Fruit fly (Drosophila melanogaster): Measurements from ENCODE around the gene Mkrn1.
A peak's percentile ranks its signal among the peaks of the same experiment; 100 is the strongest.

The Mkrn1 gene

dm6 chr3L:21501928-21502327 lies 31.6 kb downstream of the Mkrn1 start (continued):
- TF ChIP-seq pan (optimal IDR thresholded peaks at IDR 0.05): no peak
- TF ChIP-seq pan (GFP tag; optimal IDR thresholded peaks at IDR 0.05 in 1 of 2, IDR thresholded peaks at IDR 0.05 in 1 of 2): peak in 1 of 2 experiments; percentile 47
- no peak for TF ChIP-seq CG6254 (GFP tag; optimal IDR thresholded peaks at IDR 0.05)
- TF ChIP-seq BtbVII (GFP tag; optimal IDR thresholded peaks at IDR 0.05): peak; percentile 5
- TF ChIP-seq fd3F (GFP tag; optimal IDR thresholded peaks at IDR 0.05): peak; percentile 9
- peak; percentile 5 for TF ChIP-seq unpg (GFP tag; optimal IDR thresholded peaks at IDR 0.05)
- TF ChIP-seq stc (GFP tag; IDR thresholded peaks at IDR 0.05): peak; percentile 33; the same call in 1 of the 2 replicates
- peak; percentile 22 for TF ChIP-seq dmrt99B (tag; optimal IDR thresholded peaks at IDR 0.05)
- no peak for TF ChIP-seq CG7987 (GFP tag; optimal IDR thresholded peaks at IDR 0.05)
- TF ChIP-seq CG11695 (GFP tag; IDR thresholded peaks at IDR 0.05): peak; percentile 46; the same call in 1 of the 3 replicates
- peak; percentile 23 for TF ChIP-seq Med (GFP tag)
- TF ChIP-seq ci (GFP tag; IDR thresholded peaks at IDR 0.05): 0 out of 3 replicates have a peak, but pooled peaks have one; percentile 40
- peak; percentile 38 for TF ChIP-seq gem (tag; optimal IDR thresholded peaks at IDR 0.05)
- peak; percentile 62 for TF ChIP-seq vvl (GFP tag; IDR thresholded peaks at IDR 0.05)
- peak; percentile 30 for TF ChIP-seq Sox102F (GFP tag; optimal IDR thresholded peaks at IDR 0.05)
- no peak for TF ChIP-seq CG8290 (GFP tag; optimal IDR thresholded peaks at IDR 0.05)
- peak in 1 of 2 experiments; percentile 11 for TF ChIP-seq CG8290 (tag; optimal IDR thresholded peaks at IDR 0.05)
- TF ChIP-seq CG3838 (GFP tag; optimal IDR thresholded peaks at IDR 0.05): no peak
- peak; percentile 36 for TF ChIP-seq Hmr (GFP tag; optimal IDR thresholded peaks at IDR 0.05)
- no peak for TF ChIP-seq bab2 (GFP tag; optimal IDR thresholded peaks at IDR 0.05)
- peak in 1 of 2 experiments; percentile 18 for TF ChIP-seq Pdp1 (GFP tag; optimal IDR thresholded peaks at IDR 0.05)
- TF ChIP-seq CG8765 (GFP tag; IDR thresholded peaks at IDR 0.05): no peak
- peak; percentile 29 for TF ChIP-seq cwo (GFP tag; optimal IDR thresholded peaks at IDR 0.05)
- TF ChIP-seq Dek (tag; optimal IDR thresholded peaks at IDR 0.05): no peak
- peak; percentile 5 for TF ChIP-seq CG18262 (tag; optimal IDR thresholded peaks at IDR 0.05)
- TF ChIP-seq prd (optimal IDR thresholded peaks at IDR 0.05): no peak
- TF ChIP-seq prd (GFP tag; IDR thresholded peaks at IDR 0.05): peak; percentile 22; the same call in 1 of the 3 replicates
- TF ChIP-seq D19B (GFP tag; optimal IDR thresholded peaks at IDR 0.05): peak; percentile 30
- TF ChIP-seq CG15269 (tag; optimal IDR thresholded peaks at IDR 0.05): peak; percentile 12
- peak; percentile 50; the same call in 1 of the 2 replicates for TF ChIP-seq CG32532 (GFP tag; IDR thresholded peaks at IDR 0.05)
- peak; percentile 3 for TF ChIP-seq CG12071 (GFP tag; optimal IDR thresholded peaks at IDR 0.05)
- TF ChIP-seq CG7839 (tag; optimal IDR thresholded peaks at IDR 0.05): peak; percentile 27
- TF ChIP-seq wdn (GFP tag; IDR thresholded peaks at IDR 0.05): 0 out of 2 replicates have a peak, but pooled peaks have one; percentile 42
- no peak for TF ChIP-seq shn (GFP tag; optimal IDR thresholded peaks at IDR 0.05)
- TF ChIP-seq CG2678 (tag; optimal IDR thresholded peaks at IDR 0.05): peak; percentile 52
- no peak for TF ChIP-seq CG11560 (tag; IDR thresholded peaks at IDR 0.05)
- peak; percentile 34 for TF ChIP-seq CG18599 (GFP tag; optimal IDR thresholded peaks at IDR 0.05)
- peak; percentile 1 for TF ChIP-seq CG7786 (GFP tag; optimal IDR thresholded peaks at IDR 0.05)
- peak; percentile 14 for TF ChIP-seq zfh2 (GFP tag; optimal IDR thresholded peaks at IDR 0.05)
- no peak for TF ChIP-seq CG6272 (GFP tag; IDR thresholded peaks at IDR 0.05)
- peak; percentile 26; the same call in 1 of the 2 replicates for TF ChIP-seq CG14441 (GFP tag; IDR thresholded peaks at IDR 0.05)
- peak; percentile 34; the same call in 1 of the 2 replicates for TF ChIP-seq CG10366 (GFP tag; IDR thresholded peaks at IDR 0.05)
- TF ChIP-seq lmd (GFP tag; IDR thresholded peaks at IDR 0.05): peak; percentile 38; the same call in 1 of the 2 replicates
- peak; percentile 35; the same call in 1 of the 3 replicates for TF ChIP-seq tgo (GFP tag; IDR thresholded peaks at IDR 0.05)
- TF ChIP-seq bcd (GFP tag; optimal IDR thresholded peaks at IDR 0.05): peak; percentile 15
- TF ChIP-seq CG1603 (tag; optimal IDR thresholded peaks at IDR 0.05): peak; percentile 15
- 0 out of 2 replicates have a peak, but pooled peaks have one; percentile 15 for TF ChIP-seq ttk (GFP tag; IDR thresholded peaks at IDR 0.05)
- peak; percentile 53 for TF ChIP-seq lab (GFP tag; optimal IDR thresholded peaks at IDR 0.05)
- 0 out of 3 replicates have a peak, but pooled peaks have one; percentile 8 for TF ChIP-seq so (GFP tag; IDR thresholded peaks at IDR 0.05)
- peak in 1 of 2 experiments; percentile 65 for TF ChIP-seq Hr78 (GFP tag; optimal IDR thresholded peaks at IDR 0.05)

Data from whole organism, embryonic.